Fruit fly (Drosophila melanogaster): Measurements from ENCODE around the gene CG32719.

The CG32719 gene

dm6 chrX:7539126-7539525 is 8.7 kb downstream of the CG32719 start:
- TF ChIP-seq fd96Ca (GFP tag; IDR thresholded peaks at IDR 0.05): peak; percentile 59; the same call in 2 of the 3 replicates
- 0 out of 2 replicates have a peak, but pooled peaks have one; percentile 26 for TF ChIP-seq Ets98B (GFP tag; IDR thresholded peaks at IDR 0.05)
- TF ChIP-seq CG14655 (GFP tag; optimal IDR thresholded peaks at IDR 0.05): peak; percentile 66
- no peak for TF ChIP-seq CG10348 (GFP tag; IDR thresholded peaks at IDR 0.05)
- TF ChIP-seq CG9948 (tag; optimal IDR thresholded peaks at IDR 0.05): peak; percentile 47
- no peak for TF ChIP-seq CG34367 (tag; optimal IDR thresholded peaks at IDR 0.05)
- peak; percentile 64; the same call in 2 of the 3 replicates for TF ChIP-seq CG4496 (GFP tag; IDR thresholded peaks at IDR 0.05)
- peak; percentile 7 for TF ChIP-seq CG13204 (GFP tag; optimal IDR thresholded peaks at IDR 0.05)
- TF ChIP-seq Snoo (tag; optimal IDR thresholded peaks at IDR 0.05): no peak
- peak; percentile 41 for TF ChIP-seq CG8301 (tag; optimal IDR thresholded peaks at IDR 0.05)
- TF ChIP-seq CG15710 (tag; optimal IDR thresholded peaks at IDR 0.05): peak; percentile 33
- peak; percentile 54 for TF ChIP-seq CG17806 (tag; optimal IDR thresholded peaks at IDR 0.05)
- no peak for TF ChIP-seq CG32121 (GFP tag; IDR thresholded peaks at IDR 0.05)
- no peak for TF ChIP-seq rn (GFP tag; IDR thresholded peaks at IDR 0.05)
- no peak for TF ChIP-seq EcR (GFP tag; optimal IDR thresholded peaks at IDR 0.05)
- TF ChIP-seq CG12605 (GFP tag; IDR thresholded peaks at IDR 0.05): no peak
- peak; percentile 2 for TF ChIP-seq D1 (tag; optimal IDR thresholded peaks at IDR 0.05)
- TF ChIP-seq gl (tag; optimal IDR thresholded peaks at IDR 0.05): peak; percentile 3
- TF ChIP-seq CG8159 (tag; optimal IDR thresholded peaks at IDR 0.05): peak; percentile 46
- no peak for TF ChIP-seq Pif1B (GFP tag; optimal IDR thresholded peaks at IDR 0.05)
- TF ChIP-seq Pif1A (GFP tag; optimal IDR thresholded peaks at IDR 0.05): peak; percentile 46

DNA sequence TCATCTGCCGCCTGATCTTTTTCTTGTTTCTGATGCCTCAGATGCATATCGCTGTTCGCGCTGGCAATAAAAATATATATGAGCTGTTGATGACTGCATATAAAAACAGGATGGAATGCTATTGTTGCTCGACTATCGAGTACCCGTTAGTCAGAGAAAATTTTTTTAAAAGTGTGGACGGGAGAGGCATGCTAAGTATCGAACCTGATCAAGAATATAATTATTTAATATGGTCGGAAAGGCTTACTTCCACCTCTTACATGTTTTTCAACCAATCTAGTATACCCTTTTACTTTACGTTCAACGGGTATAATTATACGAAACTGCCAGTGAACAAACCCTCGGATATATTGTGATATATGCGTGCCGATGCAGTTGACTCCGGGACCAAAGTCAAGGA is 10.0 kb downstream of the CG32719 start:
- no peak for TF ChIP-seq CG8301 (tag; optimal IDR thresholded peaks at IDR 0.05)
- peak; percentile 18 for TF ChIP-seq CG9948 (tag; optimal IDR thresholded peaks at IDR 0.05)
- no peak for TF ChIP-seq D1 (tag; optimal IDR thresholded peaks at IDR 0.05)
- TF ChIP-seq fd96Ca (GFP tag; IDR thresholded peaks at IDR 0.05): no peak
- peak; percentile 62 for TF ChIP-seq Pif1B (GFP tag; optimal IDR thresholded peaks at IDR 0.05)
- no peak for TF ChIP-seq EcR (GFP tag; optimal IDR thresholded peaks at IDR 0.05)
- peak; percentile 44 for TF ChIP-seq CG34367 (tag; optimal IDR thresholded peaks at IDR 0.05)
- TF ChIP-seq CG12605 (GFP tag; IDR thresholded peaks at IDR 0.05): no peak
- TF ChIP-seq CG17806 (tag; optimal IDR thresholded peaks at IDR 0.05): peak; percentile 60
- peak; percentile 62 for TF ChIP-seq CG15710 (tag; optimal IDR thresholded peaks at IDR 0.05)
- peak; percentile 32 for TF ChIP-seq Pif1A (GFP tag; optimal IDR thresholded peaks at IDR 0.05)
- no peak for TF ChIP-seq CG13204 (GFP tag; optimal IDR thresholded peaks at IDR 0.05)
- TF ChIP-seq CG8159 (tag; optimal IDR thresholded peaks at IDR 0.05): peak; percentile 75
- no peak for TF ChIP-seq CG4496 (GFP tag; IDR thresholded peaks at IDR 0.05)

- TF ChIP-seq Snoo (tag; optimal IDR thresholded peaks at IDR 0.05) (no peak), Ets98B (GFP tag; IDR thresholded peaks at IDR 0.05) (no peak)
Observed at dm6 chrX:7536859-7537258, 10.9 kb downstream of the CG32719 start, which contains the start of gene CG32720. CG32720 (minus strand) TSS chrX:7536959.

- TF ChIP-seq fd96Ca (GFP tag; IDR thresholded peaks at IDR 0.05) (no peak), EcR (GFP tag; optimal IDR thresholded peaks at IDR 0.05) (no peak), CG32121 (GFP tag; IDR thresholded peaks at IDR 0.05) (no peak), D1 (tag; optimal IDR thresholded peaks at IDR 0.05) (peak; percentile 59), Snoo (tag; optimal IDR thresholded peaks at IDR 0.05) (peak; percentile 56), Pif1B (GFP tag; optimal IDR thresholded peaks at IDR 0.05) (peak; percentile 54), CG13204 (GFP tag; optimal IDR thresholded peaks at IDR 0.05) (peak; percentile 20), CG4496 (GFP tag; IDR thresholded peaks at IDR 0.05) (peak; percentile 54; the same call in 2 of the 3 replicates), CG9948 (tag; optimal IDR thresholded peaks at IDR 0.05) (peak; percentile 74), CG10348 (GFP tag; IDR thresholded peaks at IDR 0.05) (no peak), rn (GFP tag; IDR thresholded peaks at IDR 0.05) (0 out of 2 replicates have a peak, but pooled peaks have one; percentile 20), Pif1A (GFP tag; optimal IDR thresholded peaks at IDR 0.05) (peak; percentile 45), CG14655 (GFP tag; optimal IDR thresholded peaks at IDR 0.05) (peak; percentile 59), CG8301 (tag; optimal IDR thresholded peaks at IDR 0.05) (peak; percentile 36), CG15710 (tag; optimal IDR thresholded peaks at IDR 0.05) (peak; percentile 85), CG17806 (tag; optimal IDR thresholded peaks at IDR 0.05) (peak; percentile 79), CG8159 (tag; optimal IDR thresholded peaks at IDR 0.05) (peak; percentile 84), gl (tag; optimal IDR thresholded peaks at IDR 0.05) (peak; percentile 53), CG34367 (tag; optimal IDR thresholded peaks at IDR 0.05) (peak; percentile 74), Ets98B (GFP tag; IDR thresholded peaks at IDR 0.05) (no peak), CG12605 (GFP tag; IDR thresholded peaks at IDR 0.05) (no peak)
Observed at dm6 chrX:7534864-7535263, 12.9 kb downstream of the CG32719 start.

DNA sequence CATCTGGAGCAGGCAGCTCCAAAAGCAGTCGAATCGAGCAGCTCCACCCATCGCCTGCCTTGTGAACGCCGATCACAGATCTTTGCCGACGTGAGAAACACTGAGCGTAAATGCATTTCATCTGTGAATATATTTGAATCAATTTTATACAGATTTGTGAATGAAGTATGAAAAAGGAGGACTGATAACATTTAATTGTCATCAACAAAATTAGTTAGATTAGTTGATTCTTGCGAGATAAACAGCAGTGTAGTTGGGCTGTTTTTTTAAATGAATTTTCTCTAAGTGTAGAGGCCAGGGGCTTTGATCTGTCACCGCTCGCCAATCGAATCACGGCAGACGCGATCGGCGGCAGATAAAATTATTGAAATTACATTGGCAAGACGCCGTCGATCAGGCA is 17.6 kb downstream of the CG32719 start:
- TF ChIP-seq CG8301 (tag; optimal IDR thresholded peaks at IDR 0.05): no peak
- TF ChIP-seq Snoo (tag; optimal IDR thresholded peaks at IDR 0.05): no peak
- TF ChIP-seq rn (GFP tag; IDR thresholded peaks at IDR 0.05): no peak
- no peak for TF ChIP-seq CG4496 (GFP tag; IDR thresholded peaks at IDR 0.05)
- no peak for TF ChIP-seq CG12605 (GFP tag; IDR thresholded peaks at IDR 0.05)
- TF ChIP-seq CG9948 (tag; optimal IDR thresholded peaks at IDR 0.05): peak; percentile 28
- peak; percentile 6 for TF ChIP-seq CG15710 (tag; optimal IDR thresholded peaks at IDR 0.05)
- peak; percentile 24 for TF ChIP-seq CG17806 (tag; optimal IDR thresholded peaks at IDR 0.05)
- no peak for TF ChIP-seq CG32121 (GFP tag; IDR thresholded peaks at IDR 0.05)
- TF ChIP-seq CG8159 (tag; optimal IDR thresholded peaks at IDR 0.05): peak; percentile 54

DNA sequence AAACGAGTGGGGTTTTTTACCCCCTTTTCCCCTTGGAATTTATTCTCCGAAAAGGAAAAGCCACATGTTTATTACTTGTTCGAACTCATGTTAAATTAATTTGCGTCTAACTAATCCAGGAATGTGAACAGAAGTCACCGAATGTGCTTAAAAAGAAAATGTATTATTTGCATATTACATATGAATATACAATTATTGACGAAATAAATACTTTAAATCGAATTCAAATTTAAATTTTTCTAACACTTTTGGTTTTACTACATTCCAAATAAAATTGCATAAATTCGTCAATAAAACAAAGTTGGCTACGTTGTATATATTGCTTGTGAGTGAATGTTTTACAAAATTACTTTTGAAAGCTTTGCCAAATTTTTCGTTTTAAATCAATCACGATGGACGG is 19.8 kb downstream of the CG32719 start, which contains the start of gene CG43138:
Gene CG43138 (plus strand): TSS at position 301 of the 400 bp plus-strand sequence.
- no peak for TF ChIP-seq Ets98B (GFP tag; IDR thresholded peaks at IDR 0.05)
- TF ChIP-seq CG15710 (tag; optimal IDR thresholded peaks at IDR 0.05): no peak
- no peak for TF ChIP-seq Snoo (tag; optimal IDR thresholded peaks at IDR 0.05)
- no peak for TF ChIP-seq CG14655 (GFP tag; optimal IDR thresholded peaks at IDR 0.05)
- no peak for TF ChIP-seq EcR (GFP tag; optimal IDR thresholded peaks at IDR 0.05)
- no peak for TF ChIP-seq CG34367 (tag; optimal IDR thresholded peaks at IDR 0.05)
- no peak for TF ChIP-seq CG17806 (tag; optimal IDR thresholded peaks at IDR 0.05)
- TF ChIP-seq gl (tag; optimal IDR thresholded peaks at IDR 0.05): no peak

Data from whole organism, pupa.